Worm (Caenorhabditis elegans) whole organism, L4/young adult: ENCODE measurements around the gene F48F7.6.

Source experiments
- W03F9.2 ChIP-seq: fragments of 150-350 bp; optimal IDR thresholded peaks from 2 replicates; lab custom pipeline; 2014; ENCODE audit warnings: missing biosample characterization, missing genetic modification characterization
- dao-5 ChIP-seq: sonication (generic microtip); optimal IDR thresholded peaks from 2 replicates; lab custom pipeline; 2016; ENCODE audit warnings: missing genotype, missing genetic modification characterization, moderate library complexity, missing compliant biosample characterization
- him-1 ChIP-seq: sonication (generic microtip); optimal IDR thresholded peaks from 2 replicates; lab custom pipeline; 2016; ENCODE audit warnings: missing genotype, missing genetic modification reagents, missing genetic modification characterization, missing compliant biosample characterization

The F48F7.6 gene

ce11 chrX:14024400-14024953, 46.8 kb downstream of the F48F7.6 start:
- TF ChIP-seq dao-5 (tag; lab: Kevin White, UChicago) (no peak), W03F9.2 (no peak), him-1 (tag; lab: Kevin White, UChicago) (no peak)

ce11 chrX:14026893-14027292, 49.3 kb downstream of the F48F7.6 start:
- no peak for TF ChIP-seq dao-5 (tag; lab: Kevin White, UChicago)
- TF ChIP-seq W03F9.2, result no peak
- no peak for TF ChIP-seq him-1 (tag; lab: Kevin White, UChicago)

- TF ChIP-seq W03F9.2 (no peak), dao-5 (tag; lab: Kevin White, UChicago) (no peak), him-1 (tag; lab: Kevin White, UChicago) (no peak)
These were observed 50.9 kb downstream of the F48F7.6 start for ce11 chrX:14028492-14028891.
